Worm (Caenorhabditis elegans) whole organism, mixed stage, embryonic: Measurements from ENCODE around the gene ampd-1.

Experiments used
- ceh-83 ChIP-seq: fragments of 200-800 bp; sonication (Bioruptor generic); optimal IDR thresholded peaks from 2 replicates; lab custom pipeline; 2018; ENCODE audit warnings: mild to moderate bottlenecking, missing genetic modification characterization, missing compliant biosample characterization
- ces-1 ChIP-seq: fragments of 150-350 bp; optimal IDR thresholded peaks from 2 replicates; lab custom pipeline; 2014; ENCODE audit warnings: missing biosample characterization, missing genetic modification reagents, missing genetic modification characterization
- drap-1 ChIP-seq: fragments of 200-800 bp; sonication (Bioruptor generic); optimal IDR thresholded peaks from 3 replicates; lab custom pipeline; 2018; ENCODE audit warnings: mild to moderate bottlenecking, missing genetic modification characterization, missing compliant biosample characterization
- lin-32 ChIP-seq: fragments of 200-800 bp; sonication (Bioruptor generic); optimal IDR thresholded peaks from 2 replicates; lab custom pipeline; 2018; ENCODE audit warnings: mild to moderate bottlenecking, missing genetic modification characterization, missing compliant biosample characterization
- lsy-2 ChIP-seq: fragments of 150-350 bp; optimal IDR thresholded peaks from 2 replicates; lab custom pipeline; 2014; ENCODE audit warnings: missing biosample characterization, missing genetic modification characterization
- nhr-12 ChIP-seq: fragments of 150-350 bp; optimal IDR thresholded peaks from 2 replicates; lab custom pipeline; 2014; ENCODE audit warnings: missing biosample characterization, missing genetic modification characterization
- nhr-28 ChIP-seq: fragments of 150-350 bp; optimal IDR thresholded peaks from 2 replicates; lab custom pipeline; 2014; ENCODE audit warnings: missing biosample characterization, missing genetic modification characterization
- pha-4 ChIP-seq: fragments of 150-350 bp; optimal IDR thresholded peaks from 2 replicates; lab custom pipeline; 2018; ENCODE audit warnings: missing biosample characterization, missing genetic modification reagents, missing genetic modification characterization
- unc-120 ChIP-seq: sonication (generic microtip); optimal IDR thresholded peaks from 2 replicates; lab custom pipeline; 2017; ENCODE audit warnings: missing genetic modification characterization, missing compliant biosample characterization; ENCODE audit not compliant: poor library complexity, severe bottlenecking
- unc-39 ChIP-seq: fragments of 150-350 bp; optimal IDR thresholded peaks from 2 replicates; lab custom pipeline; 2014; ENCODE audit warnings: missing biosample characterization, missing genetic modification characterization
- unc-62 ChIP-seq: fragments of 150-350 bp; optimal IDR thresholded peaks from 2 replicates; lab custom pipeline; 2014; ENCODE audit warnings: missing biosample characterization, missing genetic modification reagents, missing genetic modification characterization
- ztf-11 ChIP-seq: fragments of 150-350 bp; optimal IDR thresholded peaks from 2 replicates; lab custom pipeline; 2014; ENCODE audit warnings: missing biosample characterization, missing genetic modification characterization

- TF ChIP-seq pha-4: no peak
- no peak for TF ChIP-seq nhr-28 (tag; lab: Kevin White, UChicago)
- TF ChIP-seq nhr-12 (tag; lab: Kevin White, UChicago): no peak
- no peak for TF ChIP-seq unc-62 (GFP tag; lab: Kevin White, UChicago)
- TF ChIP-seq lsy-2: no peak
- no peak for TF ChIP-seq unc-39 (tag; lab: Kevin White, UChicago)
- TF ChIP-seq ceh-83: no peak
- TF ChIP-seq drap-1 (GFP tag; lab: Kevin White, UChicago): no peak
- TF ChIP-seq unc-120 (tag; lab: Kevin White, UChicago): no peak
- TF ChIP-seq lin-32 (GFP tag; lab: Kevin White, UChicago): no peak
- TF ChIP-seq ztf-11: no peak
- no peak for TF ChIP-seq ces-1 (GFP tag; lab: Kevin White, UChicago)
These were observed 31.6 kb downstream of the ampd-1 start for ce11 chrII:5234728-5235127.
